Fruit fly (Drosophila melanogaster): ENCODE measurements around the gene CG15864.

The CG15864 gene

DNA sequence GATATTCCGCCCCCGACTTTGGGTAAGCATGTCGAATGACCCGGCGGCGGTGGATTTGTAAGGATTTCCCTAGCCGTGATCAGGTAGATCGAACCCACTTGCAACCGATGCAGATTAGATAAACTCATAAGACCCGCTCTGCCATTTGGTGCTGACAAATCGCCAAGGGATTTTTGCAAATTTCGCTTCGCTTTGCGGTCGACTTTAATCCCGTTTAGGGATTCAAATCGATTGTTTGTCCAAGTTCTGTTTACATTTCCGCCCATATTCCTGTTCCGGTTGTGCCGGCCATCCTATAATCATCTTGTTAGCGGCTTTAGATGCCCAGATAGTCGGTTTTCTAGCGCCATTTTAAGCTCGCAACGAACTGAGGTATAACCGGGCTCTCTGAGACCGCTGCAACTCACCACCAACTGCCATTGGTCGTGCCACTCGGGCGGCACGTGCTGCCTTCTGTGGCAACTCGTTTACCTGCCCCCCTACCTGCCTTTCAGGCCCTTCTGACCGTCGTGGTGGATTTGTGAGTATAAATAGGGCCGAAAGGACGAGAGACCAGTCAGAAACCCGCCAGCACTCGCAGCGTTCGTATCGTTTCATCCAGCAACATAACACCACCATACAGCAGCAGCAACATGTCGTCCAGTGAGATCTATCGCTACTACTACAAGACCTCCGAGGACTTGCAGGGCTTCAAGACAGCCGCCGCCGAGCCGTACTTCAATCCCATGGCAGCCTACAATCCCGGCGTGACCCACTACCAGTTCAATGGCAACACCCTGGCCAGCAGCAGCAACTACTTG, 29.5 kb downstream of the CG15864 start, which contains the start of gene ato:
Gene ato, plus strand, starts transcription at position 559 of the 800 bp plus-strand sequence.
- 0 out of 3 replicates have a peak, but pooled peaks have one; percentile 18 for TF ChIP-seq CG6163 (GFP tag; IDR thresholded peaks at IDR 0.05)
- no peak for TF ChIP-seq CG16779 (tag; optimal IDR thresholded peaks at IDR 0.05)
- no peak for TF ChIP-seq lz (GFP tag; optimal IDR thresholded peaks at IDR 0.05)
- no peak for TF ChIP-seq CG6808 (GFP tag; optimal IDR thresholded peaks at IDR 0.05)
- TF ChIP-seq fd59A (GFP tag; optimal IDR thresholded peaks at IDR 0.05): no peak
- peak in 1 of 2 experiments; percentile 5 for TF ChIP-seq ss (GFP tag; optimal IDR thresholded peaks at IDR 0.05)

DNA sequence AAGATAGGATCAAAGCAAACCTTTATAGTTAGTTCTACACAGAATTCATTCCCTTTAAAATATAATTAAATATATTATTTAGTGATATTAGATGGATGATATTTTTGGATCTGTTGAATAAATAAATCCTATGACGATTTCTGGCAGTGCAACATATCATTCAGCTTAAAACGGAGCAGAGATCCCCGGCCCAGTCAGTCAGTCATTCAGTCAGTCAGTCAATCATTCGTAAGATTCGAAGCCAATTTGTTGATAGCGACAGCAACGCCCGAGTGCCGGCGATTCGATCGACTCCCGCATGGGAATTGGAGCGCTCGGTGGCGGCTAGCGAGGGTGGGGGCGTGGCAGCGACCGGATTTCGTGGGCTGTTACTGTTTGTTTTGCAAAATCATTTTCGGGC, 31.7 kb downstream of the CG15864 start:
- TF ChIP-seq CG16779 (tag; optimal IDR thresholded peaks at IDR 0.05) (no peak), esn (GFP tag; optimal IDR thresholded peaks at IDR 0.05) (peak; percentile 16), Eip78C (GFP tag) (peak; percentile 38), CG6163 (GFP tag; IDR thresholded peaks at IDR 0.05) (no peak), CG4318 (GFP tag; optimal IDR thresholded peaks at IDR 0.05) (no peak), svp (GFP tag) (peak; percentile 93), CG34406 (GFP tag; optimal IDR thresholded peaks at IDR 0.05) (no peak)

- TF ChIP-seq lz (GFP tag; optimal IDR thresholded peaks at IDR 0.05): peak; percentile 27
- no peak for TF ChIP-seq CG8319 (GFP tag; optimal IDR thresholded peaks at IDR 0.05)
- no peak for TF ChIP-seq CG10669 (GFP tag; optimal IDR thresholded peaks at IDR 0.05)
- peak; percentile 59 for TF ChIP-seq Sox102F (GFP tag; optimal IDR thresholded peaks at IDR 0.05)
- peak; percentile 54 for TF ChIP-seq esn (GFP tag; optimal IDR thresholded peaks at IDR 0.05)
- peak; percentile 24 for TF ChIP-seq Ets21C (GFP tag; optimal IDR thresholded peaks at IDR 0.05)
- peak; percentile 33 for TF ChIP-seq CG31627 (GFP tag; optimal IDR thresholded peaks at IDR 0.05)
- no peak for TF ChIP-seq Eip75B (GFP tag; optimal IDR thresholded peaks at IDR 0.05)
- TF ChIP-seq CG8119 (GFP tag; IDR thresholded peaks at IDR 0.05): no peak
- TF ChIP-seq svp (GFP tag): peak; percentile 81
- no peak for TF ChIP-seq CG6276 (GFP tag; optimal IDR thresholded peaks at IDR 0.05)
- TF ChIP-seq Met (GFP tag; optimal IDR thresholded peaks at IDR 0.05): peak; percentile 55
- peak; percentile 53 for TF ChIP-seq Blimp-1 (GFP tag; optimal IDR thresholded peaks at IDR 0.05)
- TF ChIP-seq Eip78C (GFP tag): peak; percentile 82
- peak; percentile 0 for TF ChIP-seq pdm3 (GFP tag; optimal IDR thresholded peaks at IDR 0.05)
- no peak for TF ChIP-seq acj6 (GFP tag; optimal IDR thresholded peaks at IDR 0.05)
- TF ChIP-seq Sox14 (GFP tag; optimal IDR thresholded peaks at IDR 0.05): no peak
- TF ChIP-seq ss (GFP tag; optimal IDR thresholded peaks at IDR 0.05): no peak
- TF ChIP-seq CG6163 (GFP tag; IDR thresholded peaks at IDR 0.05): no peak
- TF ChIP-seq Hr39 (GFP tag; optimal IDR thresholded peaks at IDR 0.05): peak; percentile 54
- peak; percentile 45 for TF ChIP-seq topi (GFP tag; optimal IDR thresholded peaks at IDR 0.05)
- peak; percentile 4 for TF ChIP-seq CG6792 (GFP tag; optimal IDR thresholded peaks at IDR 0.05)
- peak; percentile 51 for TF ChIP-seq Smox (GFP tag; optimal IDR thresholded peaks at IDR 0.05)
- TF ChIP-seq CG9139 (GFP tag; optimal IDR thresholded peaks at IDR 0.05): no peak
- peak; percentile 19 for TF ChIP-seq cyc (GFP tag; optimal IDR thresholded peaks at IDR 0.05)
- peak; percentile 22 for TF ChIP-seq CG34406 (GFP tag; optimal IDR thresholded peaks at IDR 0.05)
- peak; percentile 5 for TF ChIP-seq vri (GFP tag; optimal IDR thresholded peaks at IDR 0.05)
Observed at dm6 chr3R:8282727-8283126, 34.5 kb downstream of the CG15864 start.

dm6 chr3R:8284234-8284633, 36.0 kb downstream of the CG15864 start:
- TF ChIP-seq Ets96B (tag; optimal IDR thresholded peaks at IDR 0.05) (no peak), Hr4 (GFP tag; optimal IDR thresholded peaks at IDR 0.05) (no peak), Eip93F (GFP tag; optimal IDR thresholded peaks at IDR 0.05) (no peak), CG34406 (GFP tag; optimal IDR thresholded peaks at IDR 0.05) (no peak), fd59A (GFP tag; optimal IDR thresholded peaks at IDR 0.05) (no peak), eg (GFP tag; IDR thresholded peaks at IDR 0.05) (no peak), fd85E (GFP tag; optimal IDR thresholded peaks at IDR 0.05) (no peak), net (GFP tag; optimal IDR thresholded peaks at IDR 0.05) (no peak), Met (GFP tag; optimal IDR thresholded peaks at IDR 0.05) (no peak), CG10631 (GFP tag; optimal IDR thresholded peaks at IDR 0.05) (no peak), Hr38 (GFP tag; optimal IDR thresholded peaks at IDR 0.05) (no peak), CG7368 (GFP tag; optimal IDR thresholded peaks at IDR 0.05) (no peak), Eip75B (GFP tag; optimal IDR thresholded peaks at IDR 0.05) (no peak)

Data from whole organism, prepupa.